Worm (Caenorhabditis elegans) whole organism, L3 larva: Measurements from ENCODE around the gene H04D03.7.

Experiments used
- ama-1 ChIP-seq: fragments of 150-350 bp; optimal IDR thresholded peaks from 2 replicates; lab custom pipeline; 2018
- ceh-9 ChIP-seq: sonication (generic microtip); optimal IDR thresholded peaks from 2 replicates; lab custom pipeline; 2018; ENCODE audit warnings: missing biosample characterization, missing genetic modification characterization
- egl-27 ChIP-seq: sonication (generic microtip); optimal IDR thresholded peaks from 4 replicates; lab custom pipeline; 2017; ENCODE audit warnings: missing biosample characterization, missing genetic modification reagents, missing genetic modification characterization
- nhr-25 ChIP-seq: sonication (generic microtip); optimal IDR thresholded peaks from 2 replicates; lab custom pipeline; 2017; ENCODE audit warnings: missing biosample characterization, missing genetic modification characterization
- nhr-76 ChIP-seq: fragments of 150-350 bp; sonication (generic microtip); optimal IDR thresholded peaks from 5 replicates; lab custom pipeline; 2014; ENCODE audit warnings: missing biosample characterization, missing genetic modification characterization
- snpc-4 ChIP-seq: fragments of 150-350 bp; optimal IDR thresholded peaks from 2 replicates; lab custom pipeline; 2014; ENCODE audit warnings: missing biosample characterization, missing genetic modification characterization
- ztf-11 ChIP-seq: fragments of 150-350 bp; optimal IDR thresholded peaks from 2 replicates; lab custom pipeline; 2014; ENCODE audit warnings: missing biosample characterization, missing genetic modification characterization

ce11 chrIII:10395990-10396389 is 50.6 kb downstream of the H04D03.7 start, which contains the start of gene M03C11.1:
- TF ChIP-seq ztf-11 (no peak), nhr-25 (tag; lab: Kevin White, UChicago) (no peak), nhr-76 (tag; lab: Kevin White, UChicago) (no peak), ama-1 (lab: Kevin White, UChicago) (no peak), egl-27 (tag; lab: Kevin White, UChicago) (no peak), snpc-4 (no peak), ceh-9 (tag; lab: Kevin White, UChicago) (no peak)
